Worm (Caenorhabditis elegans): Measurements from ENCODE around the gene crm-1.

DNA sequence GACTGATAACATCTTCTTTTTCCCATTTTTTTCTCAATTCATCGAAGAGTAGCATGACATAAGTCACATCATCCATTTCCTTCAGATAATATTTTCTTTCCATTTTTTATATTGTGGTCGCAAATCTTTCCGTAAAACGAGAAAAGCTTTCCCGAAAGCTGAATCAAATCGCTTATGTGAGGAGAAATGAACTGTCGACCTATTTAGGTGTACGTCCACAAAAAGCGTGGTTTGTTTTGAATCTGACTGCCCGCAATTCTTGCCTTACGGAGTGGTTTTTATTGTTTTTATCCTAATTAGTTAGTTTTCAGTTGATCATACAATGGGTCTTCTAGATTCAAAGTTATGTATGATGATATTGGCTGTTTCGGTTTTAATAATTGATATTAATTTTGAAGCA lies 26.3 kb upstream of the crm-1 start, which contains the start of gene ttll-15:
- TF ChIP-seq elt-3 (tag; optimal IDR thresholded peaks at IDR 0.05) (no peak), mab-5 (tag; optimal IDR thresholded peaks at IDR 0.05) (no peak), unc-120 (tag; optimal IDR thresholded peaks at IDR 0.05; ENCODE audit: poor library complexity, severe bottlenecking) (no peak)

Data from whole organism, mixed stage, embryonic.